Fruit fly (Drosophila melanogaster) whole organism, wandering third instar larva: Measurements from ENCODE around the gene CG8671.

Experiments used
- Abd-B ChIP-seq: fragments of >200 bp; optimal IDR thresholded peaks from 2 replicates; lab custom pipeline; 2017; ENCODE audit warnings: missing biosample characterization, missing genetic modification characterization
- CG32264 ChIP-seq: fragments of 200-800 bp; sonication (Bioruptor generic); optimal IDR thresholded peaks from 2 replicates; lab custom pipeline; 2016; ENCODE audit warnings: missing biosample characterization, missing genetic modification characterization
- CG9705 ChIP-seq: fragments of 200-800 bp; sonication (Bioruptor generic); optimal IDR thresholded peaks from 2 replicates; lab custom pipeline; 2018; ENCODE audit warnings: missing biosample characterization, mild to moderate bottlenecking, missing genetic modification characterization
- CrebA ChIP-seq: fragments of 200-800 bp; sonication (Bioruptor generic); optimal IDR thresholded peaks from 2 replicates; lab custom pipeline; 2016; ENCODE audit warnings: missing biosample characterization, mild to moderate bottlenecking, missing genetic modification characterization, borderline replicate concordance
- Dfd ChIP-seq: fragments of >200 bp; optimal IDR thresholded peaks from 2 replicates; lab custom pipeline; 2017; ENCODE audit warnings: missing biosample characterization, missing genetic modification characterization
- Dif ChIP-seq: fragments of 200-275, 200-300 bp; sonication (Bioruptor generic); optimal IDR thresholded peaks from 2 replicates; lab custom pipeline; 2018; ENCODE audit warnings: missing biosample characterization, missing genetic modification characterization; ENCODE audit not compliant: partially characterized antibody
- GATAd ChIP-seq: sonication (Bioruptor generic); optimal IDR thresholded peaks from 2 replicates; lab custom pipeline; 2016; ENCODE audit warnings: missing biosample characterization, missing genetic modification characterization
- HLH106 ChIP-seq: fragments of 200-800 bp; optimal IDR thresholded peaks from 3 replicates; lab custom pipeline; 2019; ENCODE audit warnings: missing biosample characterization, mild to moderate bottlenecking, missing genetic modification characterization, moderate library complexity
- Hnf4 ChIP-seq: fragments of 200-800 bp; sonication (Bioruptor generic); optimal IDR thresholded peaks from 2 replicates; lab custom pipeline; 2016; ENCODE audit warnings: missing biosample characterization, mild to moderate bottlenecking, missing genetic modification characterization
- Hr78 ChIP-seq: fragments of >200 bp; optimal IDR thresholded peaks from 2 replicates; lab custom pipeline; 2017; ENCODE audit warnings: missing biosample characterization, missing genetic modification characterization
- Hr83 ChIP-seq: fragments of 200-300 bp; sonication (Bioruptor generic); optimal IDR thresholded peaks from 2 replicates; lab custom pipeline; 2016; ENCODE audit warnings: missing biosample characterization, mild to moderate bottlenecking, missing genetic modification characterization, moderate library complexity; ENCODE audit not compliant: poor library complexity, severe bottlenecking
- Jra ChIP-seq: sonication (Bioruptor generic); optimal IDR thresholded peaks from 2 replicates; lab custom pipeline; 2016; ENCODE audit warnings: missing biosample characterization, missing genetic modification characterization
- Mio ChIP-seq: sonication (Bioruptor generic); optimal IDR thresholded peaks from 2 replicates; lab custom pipeline; 2016; ENCODE audit warnings: missing biosample characterization, missing genetic modification characterization
- Myc ChIP-seq: fragments of >200 bp; optimal IDR thresholded peaks from 2 replicates; lab custom pipeline; 2017
- N ChIP-seq: fragments of >200 bp; optimal IDR thresholded peaks from 2 replicates; lab custom pipeline; 2018; ENCODE audit warnings: missing biosample characterization, missing external identifiers, missing genetic modification characterization
- OdsH ChIP-seq: fragments of 200-800 bp; sonication (Bioruptor generic); optimal IDR thresholded peaks from 2 replicates; lab custom pipeline; 2016; ENCODE audit warnings: missing biosample characterization, mild to moderate bottlenecking, missing genetic modification characterization
- Rel ChIP-seq, 2 experiments: fragments of 200-800 bp; sonication (Bioruptor generic) in 1 of 2; optimal IDR thresholded peaks; 2 replicates in 1 of 2; 3 replicates in 1 of 2; lab custom pipeline; 2016 to 2019; ENCODE audit warnings: mild to moderate bottlenecking in 2 of 2, missing biosample characterization in 2 of 2, missing genetic modification characterization in 2 of 2, moderate library complexity in 1 of 2
- Sp1 ChIP-seq: fragments of 200-800 bp; sonication (Bioruptor generic); optimal IDR thresholded peaks from 3 replicates; lab custom pipeline; 2019; ENCODE audit warnings: missing biosample characterization, mild to moderate bottlenecking, missing genetic modification characterization, moderate library complexity
- Vsx2 ChIP-seq: fragments of 200-300, 225-300 bp; sonication (Bioruptor generic); optimal IDR thresholded peaks from 2 replicates; lab custom pipeline; 2018; ENCODE audit warnings: missing biosample characterization, missing genetic modification characterization; ENCODE audit not compliant: partially characterized antibody
- br ChIP-seq: fragments of 200-800 bp; sonication (Bioruptor generic); optimal IDR thresholded peaks from 2 replicates; lab custom pipeline; 2016; ENCODE audit warnings: missing biosample characterization, missing genetic modification characterization
- brk ChIP-seq: fragments of 200-800 bp; sonication (Bioruptor generic); optimal IDR thresholded peaks from 2 replicates; lab custom pipeline; 2016; ENCODE audit warnings: missing biosample characterization, mild to moderate bottlenecking, missing genetic modification characterization
- dl ChIP-seq, 2 experiments: fragments of 175-275, 200-275 bp in 1 of 2; fragments of 200-275 bp in 1 of 2; sonication (Bioruptor generic); optimal IDR thresholded peaks; lab custom pipeline; 2018; ENCODE audit warnings: mild to moderate bottlenecking in 2 of 2, missing biosample characterization in 2 of 2, missing genetic modification characterization in 2 of 2, moderate library complexity in 2 of 2; ENCODE audit not compliant: partially characterized antibody in 2 of 2, insufficient read depth in 1 of 2
- dmrt93B ChIP-seq: fragments of 200-800 bp; sonication (Bioruptor generic); optimal IDR thresholded peaks from 2 replicates; lab custom pipeline; 2018; ENCODE audit warnings: missing biosample characterization, mild to moderate bottlenecking, missing genetic modification characterization
- dsf ChIP-seq: sonication (Bioruptor generic); optimal IDR thresholded peaks from 2 replicates; lab custom pipeline; 2016; ENCODE audit warnings: missing biosample characterization, missing genetic modification characterization, borderline replicate concordance
- ey ChIP-seq: fragments of 200-800 bp; sonication (Bioruptor generic); optimal IDR thresholded peaks from 2 replicates; lab custom pipeline; 2016; ENCODE audit warnings: missing biosample characterization, missing genetic modification characterization
- foxo ChIP-seq, 2 experiments: fragments of 200-800 bp; sonication (Bioruptor generic); optimal IDR thresholded peaks; 2 replicates in 1 of 2; 3 replicates in 1 of 2; lab custom pipeline; 2016 to 2017; ENCODE audit warnings: missing biosample characterization in 2 of 2, missing genetic modification characterization in 2 of 2
- fru ChIP-seq: fragments of 200-800 bp; sonication (Bioruptor generic); optimal IDR thresholded peaks from 3 replicates; lab custom pipeline; 2016; ENCODE audit warnings: missing biosample characterization, mild to moderate bottlenecking, missing genetic modification characterization
- h ChIP-seq: fragments of 200-800 bp; sonication (Bioruptor generic); optimal IDR thresholded peaks from 3 replicates; lab custom pipeline; 2016; ENCODE audit warnings: missing biosample characterization, mild to moderate bottlenecking, missing genetic modification characterization
- jim ChIP-seq: fragments of 175-275, 200-325 bp; sonication (Bioruptor generic); optimal IDR thresholded peaks from 2 replicates; lab custom pipeline; 2016; ENCODE audit warnings: missing biosample characterization, mild to moderate bottlenecking, missing genetic modification characterization
- lola ChIP-seq: fragments of >200 bp; optimal IDR thresholded peaks from 2 replicates; lab custom pipeline; 2017; ENCODE audit warnings: missing biosample characterization, missing genetic modification characterization
- pan ChIP-seq: fragments of >200 bp; optimal IDR thresholded peaks from 2 replicates; lab custom pipeline; 2017
- psq ChIP-seq: fragments of 200-800 bp; sonication (Bioruptor generic); optimal IDR thresholded peaks from 3 replicates; lab custom pipeline; 2017; ENCODE audit warnings: missing biosample characterization, mild to moderate bottlenecking, missing genetic modification characterization, moderate library complexity
- rgr ChIP-seq: fragments of 200-800 bp; sonication (Bioruptor generic); optimal IDR thresholded peaks from 3 replicates; lab custom pipeline; 2016; ENCODE audit warnings: missing biosample characterization, mild to moderate bottlenecking, missing genetic modification characterization
- sage ChIP-seq: fragments of 200-800 bp; sonication (Bioruptor generic); optimal IDR thresholded peaks from 2 replicates; lab custom pipeline; 2016; ENCODE audit warnings: missing biosample characterization, mild to moderate bottlenecking, missing genetic modification characterization
- sv ChIP-seq: fragments of 200-800 bp; sonication (Bioruptor generic); optimal IDR thresholded peaks from 3 replicates; lab custom pipeline; 2016; ENCODE audit warnings: missing biosample characterization, missing genetic modification characterization
- tai ChIP-seq: sonication (Bioruptor generic); optimal IDR thresholded peaks from 2 replicates; lab custom pipeline; 2016; ENCODE audit warnings: missing biosample characterization, missing genetic modification characterization
- usp ChIP-seq: fragments of >200 bp; optimal IDR thresholded peaks from 2 replicates; lab custom pipeline; 2017; ENCODE audit warnings: missing biosample characterization, missing genetic modification characterization
- woc ChIP-seq: sonication (Bioruptor generic); optimal IDR thresholded peaks from 2 replicates; lab custom pipeline; 2016; ENCODE audit warnings: missing biosample characterization, mild to moderate bottlenecking, missing genetic modification characterization

Gene CG8671

dm6 chr2L:21262832-21263231, at the start of gene CG8671:
TSS of gene CG8671 (plus strand) at chr2L:21262956.
- TF ChIP-seq fru (GFP tag; lab: Kevin White, UChicago) (peak; percentile 19), dmrt93B (GFP tag; lab: Kevin White, UChicago) (no peak), rgr (GFP tag; lab: Kevin White, UChicago) (peak; percentile 2), Abd-B (GFP tag; lab: Kevin White, UChicago) (no peak), N (GFP tag; lab: Kevin White, UChicago) (no peak), Sp1 (GFP tag; lab: Kevin White, UChicago) (no peak), brk (GFP tag; lab: Kevin White, UChicago) (no peak), foxo (GFP tag; optimal IDR thresholded peaks at IDR 0.05; lab: Kevin White, UChicago) (no peak), Rel (GFP tag; optimal IDR thresholded peaks at IDR 0.05; lab: Kevin White, UChicago) (no peak), Rel (tag; optimal IDR thresholded peaks at IDR 0.05; lab: Kevin White, UChicago) (no peak), Dif (GFP tag; lab: Kevin White, UChicago) (no peak), Myc (no peak)

dm6 chr2L:21214961-21215362, 47.8 kb upstream of the CG8671 start:
- TF ChIP-seq h (GFP tag; lab: Kevin White, UChicago) (peak; percentile 83), sage (no peak), CG9705 (GFP tag; lab: Kevin White, UChicago) (no peak), Rel (GFP tag; optimal IDR thresholded peaks at IDR 0.05; lab: Kevin White, UChicago) (no peak), Rel (tag; optimal IDR thresholded peaks at IDR 0.05; lab: Kevin White, UChicago) (peak; percentile 44), foxo (GFP tag; optimal IDR thresholded peaks at IDR 0.05; lab: Kevin White, UChicago) (peak in 1 of 2 experiments; percentile 74), usp (no peak), N (GFP tag; lab: Kevin White, UChicago) (peak; percentile 2), GATAd (no peak), sv (peak; percentile 13), Sp1 (GFP tag; lab: Kevin White, UChicago) (no peak), Myc (peak; percentile 54), Hr83 (peak; percentile 4), Mio (GFP tag; lab: Kevin White, UChicago) (peak; percentile 44), Dif (GFP tag; lab: Kevin White, UChicago) (peak; percentile 60), rgr (GFP tag; lab: Kevin White, UChicago) (peak; percentile 62), dl (GFP tag; optimal IDR thresholded peaks at IDR 0.05; lab: Kevin White, UChicago; ENCODE audit: insufficient read depth in 1 of 2, partially characterized antibody in 2 of 2) (peak in 1 of 2 experiments; percentile 15), fru (GFP tag; lab: Kevin White, UChicago) (peak; percentile 90), OdsH (GFP tag; lab: Kevin White, UChicago) (peak; percentile 65), lola (GFP tag; lab: Kevin White, UChicago) (no peak), br (peak; percentile 66), tai (GFP tag; lab: Kevin White, UChicago) (peak; percentile 80), dsf (GFP tag; lab: Kevin White, UChicago) (no peak), pan (lab: Kevin White, UChicago) (no peak), Vsx2 (GFP tag; lab: Kevin White, UChicago) (peak; percentile 78), Dfd (GFP tag; lab: Kevin White, UChicago) (no peak), jim (GFP tag; lab: Kevin White, UChicago) (peak; percentile 67), HLH106 (tag; lab: Kevin White, UChicago) (peak; percentile 46), dmrt93B (GFP tag; lab: Kevin White, UChicago) (no peak), Abd-B (GFP tag; lab: Kevin White, UChicago) (no peak), brk (GFP tag; lab: Kevin White, UChicago) (peak; percentile 49), CrebA (GFP tag; lab: Kevin White, UChicago) (no peak), woc (peak; percentile 44), CG32264 (GFP tag; lab: Kevin White, UChicago) (no peak), psq (peak; percentile 43), Jra (peak; percentile 48), ey (GFP tag; lab: Kevin White, UChicago) (peak; percentile 65), Hr78 (GFP tag; lab: Kevin White, UChicago) (no peak), Hnf4 (GFP tag; lab: Kevin White, UChicago) (peak; percentile 93)
- TF ChIP-seq, all 38 proteins: peak for 24
